Fruit fly (Drosophila melanogaster) S2 (cell line): Measurements from ENCODE around the gene flr.

ENCODE experiments used
- CG8478 ChIP-seq: fragments of >200 bp; optimal IDR thresholded peaks from 2 replicates; lab custom pipeline; 2018
- CTCF ChIP-seq, 2 experiments: fragments of >200 bp; optimal IDR thresholded peaks; 2 replicates each; lab custom pipeline; 2018

flr gene

dm6 chr3L:13409809-13410521 is 2.7 kb upstream of the flr start:
- TF ChIP-seq CG8478 (lab: Kevin White, UChicago) (no peak), CTCF (optimal IDR thresholded peaks at IDR 0.05; lab: Kevin White, UChicago) (no peak)

- TF ChIP-seq CG8478 (lab: Kevin White, UChicago) = no peak
- TF ChIP-seq CTCF (optimal IDR thresholded peaks at IDR 0.05; lab: Kevin White, UChicago) = peak; percentile 81 to 96
Observed at dm6 chr3L:13410999-13411398, 1.6 kb upstream of the flr start.

- TF ChIP-seq CTCF (optimal IDR thresholded peaks at IDR 0.05; lab: Kevin White, UChicago) (no peak), CG8478 (lab: Kevin White, UChicago) (no peak)
Observed at dm6 chr3L:13412886-13413224, 212 bp downstream of the flr start.

dm6 chr3L:13420212-13420611 is 7.6 kb downstream of the flr start:
- TF ChIP-seq CTCF (optimal IDR thresholded peaks at IDR 0.05; lab: Kevin White, UChicago) (no peak), CG8478 (lab: Kevin White, UChicago) (no peak)

dm6 chr3L:13422286-13422787 is 9.7 kb downstream of the flr start, which contains the start of gene CG32121:
Gene CG32121 (minus strand): TSS chr3L:13422336.
- TF ChIP-seq CG8478 (lab: Kevin White, UChicago) (no peak), CTCF (optimal IDR thresholded peaks at IDR 0.05; lab: Kevin White, UChicago) (no peak)

- TF ChIP-seq CTCF (optimal IDR thresholded peaks at IDR 0.05; lab: Kevin White, UChicago) (no peak), CG8478 (lab: Kevin White, UChicago) (no peak)
Observed at dm6 chr3L:13424068-13424467, 11.4 kb downstream of the flr start, which contains the start of gene CG33263. Gene CG33263 (minus strand): TSS chr3L:13424168.

dm6 chr3L:13425571-13425970 is 12.9 kb downstream of the flr start, which contains the start of gene CG14106:
Gene CG14106 (minus strand): TSS chr3L:13425671.
- no peak for TF ChIP-seq CTCF (optimal IDR thresholded peaks at IDR 0.05; lab: Kevin White, UChicago)
- TF ChIP-seq CG8478 (lab: Kevin White, UChicago) = no peak

dm6 chr3L:13426573-13426972 is 13.9 kb downstream of the flr start, which contains the start of gene CG14105:
Gene CG14105 (minus strand): TSS chr3L:13426673.
- TF ChIP-seq CG8478 (lab: Kevin White, UChicago) (no peak), CTCF (optimal IDR thresholded peaks at IDR 0.05; lab: Kevin White, UChicago) (no peak)

- TF ChIP-seq CTCF (optimal IDR thresholded peaks at IDR 0.05; lab: Kevin White, UChicago) (no peak), CG8478 (lab: Kevin White, UChicago) (no peak)
Observed at dm6 chr3L:13430171-13430570, 17.5 kb downstream of the flr start.

- TF ChIP-seq CG8478 (lab: Kevin White, UChicago) (no peak), CTCF (optimal IDR thresholded peaks at IDR 0.05; lab: Kevin White, UChicago) (no peak)
Observed at dm6 chr3L:13432791-13433190, 20.1 kb downstream of the flr start.

dm6 chr3L:13433522-13433921 is 20.9 kb downstream of the flr start:
- TF ChIP-seq CTCF (optimal IDR thresholded peaks at IDR 0.05; lab: Kevin White, UChicago) = no peak
- no peak for TF ChIP-seq CG8478 (lab: Kevin White, UChicago)

- TF ChIP-seq CTCF (optimal IDR thresholded peaks at IDR 0.05; lab: Kevin White, UChicago) = no peak
- no peak for TF ChIP-seq CG8478 (lab: Kevin White, UChicago)
Observed at dm6 chr3L:13435170-13435727, 22.6 kb downstream of the flr start, which contains the start of gene CG10713. Gene CG10713 (minus strand): TSS chr3L:13435229.

dm6 chr3L:13437036-13437435 is 24.4 kb downstream of the flr start, which contains the start of gene CG10154:
Gene CG10154 (minus strand): TSS chr3L:13437136.
- no peak for TF ChIP-seq CTCF (optimal IDR thresholded peaks at IDR 0.05; lab: Kevin White, UChicago)
- no peak for TF ChIP-seq CG8478 (lab: Kevin White, UChicago)

dm6 chr3L:13437654-13438053 is 25.0 kb downstream of the flr start, which contains the start of gene CG10725:
Gene CG10725 (plus strand): TSS chr3L:13437954.
- TF ChIP-seq CTCF (optimal IDR thresholded peaks at IDR 0.05; lab: Kevin White, UChicago) (no peak), CG8478 (lab: Kevin White, UChicago) (no peak)

- TF ChIP-seq CTCF (optimal IDR thresholded peaks at IDR 0.05; lab: Kevin White, UChicago) (no peak), CG8478 (lab: Kevin White, UChicago) (no peak)
Observed at dm6 chr3L:13440370-13440960, 27.8 kb downstream of the flr start, which contains the start of the genes CG10140 and CG14109. Gene CG10140 (minus strand): TSS chr3L:13440470. Gene CG14109 (plus strand): TSS chr3L:13440910.
